Fruit fly (Drosophila melanogaster): Measurements from ENCODE around the gene Ir10a.
A peak's percentile ranks its signal among the peaks of the same experiment; 100 is the strongest.

Gene Ir10a

dm6 chrX:11359081-11359481 lies 48.1 kb upstream of the Ir10a start, which contains the start of gene Pa1 (continued):
- TF ChIP-seq Jarid2 (GFP tag; optimal IDR thresholded peaks at IDR 0.05) (no peak), vnd (GFP tag; IDR thresholded peaks at IDR 0.05; ENCODE audit: partially characterized antibody) (peak; percentile 54; the same call in 2 of the 3 replicates), CG10959 (GFP tag; IDR thresholded peaks at IDR 0.05) (no peak), grau (tag; optimal IDR thresholded peaks at IDR 0.05) (no peak), eve (GFP tag; optimal IDR thresholded peaks at IDR 0.05) (no peak), C15 (GFP tag; IDR thresholded peaks at IDR 0.05) (no peak), Gsc (GFP tag; IDR thresholded peaks at IDR 0.05) (no peak), CG10979 (tag; optimal IDR thresholded peaks at IDR 0.05) (no peak), CoRest (tag; optimal IDR thresholded peaks at IDR 0.05) (no peak), CG4282 (GFP tag; optimal IDR thresholded peaks at IDR 0.05) (no peak), schlank (tag; optimal IDR thresholded peaks at IDR 0.05) (no peak), CG14441 (GFP tag; IDR thresholded peaks at IDR 0.05) (no peak), Sox100B (GFP tag; optimal IDR thresholded peaks at IDR 0.05) (no peak), CG1024 (GFP tag; IDR thresholded peaks at IDR 0.05) (no peak), CG11723 (GFP tag; optimal IDR thresholded peaks at IDR 0.05) (no peak), CG17612 (GFP tag; IDR thresholded peaks at IDR 0.05) (no peak), dpn (GFP tag; optimal IDR thresholded peaks at IDR 0.05) (peak in 1 of 2 experiments; percentile 24), CTCF (GFP tag; optimal IDR thresholded peaks at IDR 0.05) (peak; percentile 37), CG13296 (GFP tag; optimal IDR thresholded peaks at IDR 0.05) (no peak), Dek (tag; optimal IDR thresholded peaks at IDR 0.05) (no peak), Ssrp (tag; optimal IDR thresholded peaks at IDR 0.05) (no peak), mam (GFP tag; optimal IDR thresholded peaks at IDR 0.05) (peak; percentile 13), Dad (GFP tag; optimal IDR thresholded peaks at IDR 0.05) (no peak), CG10147 (GFP tag; optimal IDR thresholded peaks at IDR 0.05) (no peak), H2.0 (GFP tag; IDR thresholded peaks at IDR 0.05) (no peak), emc (GFP tag; optimal IDR thresholded peaks at IDR 0.05) (no peak), gem (tag; optimal IDR thresholded peaks at IDR 0.05) (no peak), Sin3A (optimal IDR thresholded peaks at IDR 0.05) (peak; percentile 7), Bgb (GFP tag; IDR thresholded peaks at IDR 0.05; ENCODE audit: partially characterized antibody) (peak; percentile 80), kay (GFP tag; optimal IDR thresholded peaks at IDR 0.05) (no peak), gce (GFP tag; IDR thresholded peaks at IDR 0.05) (no peak), wor (GFP tag; IDR thresholded peaks at IDR 0.05) (no peak), run (tag; optimal IDR thresholded peaks at IDR 0.05) (no peak), CG5180 (GFP tag; optimal IDR thresholded peaks at IDR 0.05) (no peak), stc (GFP tag; IDR thresholded peaks at IDR 0.05) (0 out of 2 replicates have a peak, but pooled peaks have one; percentile 16), CG9609 (GFP tag; optimal IDR thresholded peaks at IDR 0.05) (no peak), Myb (GFP tag; optimal IDR thresholded peaks at IDR 0.05) (peak; percentile 8), ash1 (GFP tag; optimal IDR thresholded peaks at IDR 0.05) (no peak), Eip74EF (GFP tag; optimal IDR thresholded peaks at IDR 0.05) (no peak), CG16779 (GFP tag; IDR thresholded peaks at IDR 0.05) (no peak), CG11696 (GFP tag; IDR thresholded peaks at IDR 0.05) (no peak), CG16813 (GFP tag; IDR thresholded peaks at IDR 0.05; ENCODE audit: partially characterized antibody) (peak; percentile 61), HLHmδ (GFP tag; optimal IDR thresholded peaks at IDR 0.05) (no peak), CG7556 (GFP tag; optimal IDR thresholded peaks at IDR 0.05) (no peak), CG10366 (GFP tag; IDR thresholded peaks at IDR 0.05) (no peak), E2f1 (GFP tag; IDR thresholded peaks at IDR 0.05) (no peak), corto (GFP tag; optimal IDR thresholded peaks at IDR 0.05) (no peak), Doc3 (GFP tag; IDR thresholded peaks at IDR 0.05; ENCODE audit: partially characterized antibody) (peak; percentile 55), dati (GFP tag; IDR thresholded peaks at IDR 0.05) (no peak), D19B (GFP tag; optimal IDR thresholded peaks at IDR 0.05) (no peak), Opbp (GFP tag; IDR thresholded peaks at IDR 0.05; ENCODE audit: partially characterized antibody) (peak; percentile 68; the same call in 2 of the 3 replicates), CG4854 (GFP tag; optimal IDR thresholded peaks at IDR 0.05) (no peak)
